Fruit fly (Drosophila melanogaster): ENCODE measurements around the gene CG10171.
A peak's percentile ranks its signal among the peaks of the same experiment; 100 is the strongest.

Gene CG10171

DNA sequence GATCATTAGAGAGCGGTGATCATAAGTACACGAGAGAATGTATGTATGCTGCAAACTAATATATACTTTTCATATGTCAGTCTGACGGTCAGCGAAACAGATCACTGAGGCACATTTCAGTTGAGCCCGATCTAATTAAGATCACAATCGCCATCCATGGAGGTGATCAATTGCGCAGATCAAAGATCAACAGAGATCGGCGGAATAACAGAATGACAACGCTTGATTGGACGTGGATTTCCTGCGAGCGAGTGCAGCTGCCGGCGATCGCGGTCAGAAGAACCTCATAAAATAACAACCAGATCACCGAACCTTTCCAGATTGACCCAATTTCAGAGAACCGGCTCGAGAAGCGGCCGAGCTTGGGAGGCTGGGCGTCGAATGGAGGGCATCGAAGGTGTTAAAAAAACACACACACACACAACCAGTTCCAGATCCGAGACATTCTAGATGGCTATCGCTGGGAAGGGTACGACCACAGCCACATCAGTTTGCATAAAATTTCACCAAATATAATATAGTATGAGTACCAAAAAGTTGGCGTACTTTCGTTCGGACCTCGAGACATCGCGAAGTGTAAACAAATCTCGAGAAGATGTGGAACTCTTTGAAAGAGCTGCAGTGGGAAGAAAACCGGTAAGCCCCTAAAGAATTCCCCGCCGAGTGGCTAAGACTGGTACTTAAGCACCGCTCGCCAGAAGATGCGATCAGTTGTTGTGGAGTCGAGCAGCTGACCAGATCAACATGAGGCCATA lies 5.5 kb downstream of the CG10171 start, which contains the start of gene ImpL1:
Gene ImpL1 (plus strand): TSS at position 705 of the 755 bp plus-strand sequence.
- TF ChIP-seq Hr83 (GFP tag; optimal IDR thresholded peaks at IDR 0.05; ENCODE audit: poor library complexity, severe bottlenecking) (no peak), Dif (GFP tag; optimal IDR thresholded peaks at IDR 0.05; ENCODE audit: partially characterized antibody) (no peak), brk (GFP tag; optimal IDR thresholded peaks at IDR 0.05) (no peak), CG9705 (GFP tag; optimal IDR thresholded peaks at IDR 0.05) (no peak), sage (GFP tag; optimal IDR thresholded peaks at IDR 0.05) (no peak), Hnf4 (GFP tag; optimal IDR thresholded peaks at IDR 0.05) (no peak), HLH106 (tag; optimal IDR thresholded peaks at IDR 0.05) (no peak), foxo (GFP tag; optimal IDR thresholded peaks at IDR 0.05) (no peak), Mio (GFP tag; optimal IDR thresholded peaks at IDR 0.05) (no peak)

DNA sequence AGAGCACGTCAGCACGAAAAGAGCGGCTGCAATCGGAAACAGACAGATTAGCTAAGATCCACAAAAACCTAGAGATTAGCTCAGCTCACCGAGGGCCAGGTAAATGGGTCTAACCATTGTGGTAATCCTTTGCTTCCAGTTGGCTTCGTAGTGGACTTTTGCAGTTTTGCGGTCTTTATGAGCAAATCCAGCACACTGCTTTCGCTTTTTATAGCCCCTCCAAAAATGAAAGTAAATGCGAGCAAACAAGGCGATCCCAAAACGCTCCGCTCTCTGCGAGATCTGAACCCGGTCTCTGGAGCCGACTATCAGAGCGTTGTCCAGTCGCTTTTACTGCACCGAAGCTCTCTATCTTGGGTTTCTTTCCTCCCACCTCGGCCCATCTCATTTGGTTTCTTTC lies 6.5 kb downstream of the CG10171 start, which contains the start of gene CG14107:
Gene CG14107 (minus strand): TSS at position 187 of the 400 bp plus-strand sequence.
- TF ChIP-seq Rel (GFP tag; optimal IDR thresholded peaks at IDR 0.05) (no peak), Rel (tag; optimal IDR thresholded peaks at IDR 0.05) (no peak), Hr78 (GFP tag; optimal IDR thresholded peaks at IDR 0.05) (no peak), N (GFP tag; optimal IDR thresholded peaks at IDR 0.05) (no peak), GATAd (GFP tag; optimal IDR thresholded peaks at IDR 0.05) (no peak), tai (GFP tag; optimal IDR thresholded peaks at IDR 0.05) (no peak), Myc (optimal IDR thresholded peaks at IDR 0.05) (no peak), sv (GFP tag; optimal IDR thresholded peaks at IDR 0.05) (no peak), ey (GFP tag; optimal IDR thresholded peaks at IDR 0.05) (no peak)

DNA sequence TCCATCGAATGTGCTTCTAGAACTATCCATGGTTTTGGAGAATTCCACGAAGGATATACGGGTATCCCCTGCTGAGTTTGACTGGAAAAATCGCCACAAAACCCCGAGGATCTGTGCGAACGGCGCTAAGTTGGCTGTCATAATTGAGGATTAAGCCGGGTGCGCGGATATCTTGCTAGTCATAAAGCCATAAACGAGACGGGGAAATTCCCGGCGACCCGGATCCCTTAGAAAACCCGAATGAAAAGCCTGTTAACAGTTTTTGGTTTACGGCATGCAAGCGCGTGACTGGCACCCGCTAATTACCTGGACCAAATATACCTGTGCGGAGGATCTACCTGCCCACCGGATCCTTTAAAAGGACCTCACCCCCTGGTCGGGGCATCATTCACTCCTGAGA lies 9.5 kb downstream of the CG10171 start, which contains the start of gene SNCF:
Gene SNCF (plus strand): TSS at position 382 of the 400 bp plus-strand sequence.
- TF ChIP-seq lola (GFP tag; optimal IDR thresholded peaks at IDR 0.05) (no peak), dsf (GFP tag; optimal IDR thresholded peaks at IDR 0.05; ENCODE audit: borderline replicate concordance) (no peak), Sp1 (GFP tag; optimal IDR thresholded peaks at IDR 0.05) (no peak), CrebA (GFP tag; optimal IDR thresholded peaks at IDR 0.05; ENCODE audit: borderline replicate concordance) (no peak)

DNA sequence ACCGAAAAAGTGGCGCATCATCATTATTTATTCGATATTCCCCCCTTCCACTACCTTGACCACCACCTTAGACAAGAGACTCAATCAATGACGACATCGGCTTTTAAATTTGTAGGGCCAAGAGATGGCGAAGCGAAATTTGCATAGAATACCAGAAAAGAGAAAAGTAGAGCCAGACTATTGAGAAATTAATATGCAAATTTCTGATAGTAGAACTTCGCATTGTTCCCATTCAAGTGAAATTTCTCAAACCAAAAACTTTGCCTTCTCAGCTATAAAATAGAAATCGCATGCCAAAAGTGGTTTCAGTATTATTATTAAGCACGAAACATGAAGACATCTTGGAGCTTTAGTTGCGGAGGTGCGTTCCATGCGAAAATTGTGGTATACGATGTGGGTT lies 10.1 kb downstream of the CG10171 start, which contains the start of gene CG14111:
Gene CG14111 (plus strand): TSS at position 301 of the 400 bp plus-strand sequence.
- no peak for TF ChIP-seq woc (GFP tag; optimal IDR thresholded peaks at IDR 0.05)
- TF ChIP-seq h (GFP tag; optimal IDR thresholded peaks at IDR 0.05), result no peak
- no peak for TF ChIP-seq pan (optimal IDR thresholded peaks at IDR 0.05)
- TF ChIP-seq foxo (GFP tag; optimal IDR thresholded peaks at IDR 0.05), result no peak
- TF ChIP-seq jim (GFP tag; optimal IDR thresholded peaks at IDR 0.05), result no peak
- no peak for TF ChIP-seq lola (GFP tag; optimal IDR thresholded peaks at IDR 0.05)
- TF ChIP-seq usp (GFP tag; optimal IDR thresholded peaks at IDR 0.05), result no peak
- no peak for TF ChIP-seq Jra (GFP tag; optimal IDR thresholded peaks at IDR 0.05)
- TF ChIP-seq Hr83 (GFP tag; optimal IDR thresholded peaks at IDR 0.05; ENCODE audit: poor library complexity, severe bottlenecking), result no peak
- no peak for TF ChIP-seq brk (GFP tag; optimal IDR thresholded peaks at IDR 0.05)
- TF ChIP-seq dmrt93B (GFP tag; optimal IDR thresholded peaks at IDR 0.05), result no peak
- TF ChIP-seq ey (GFP tag; optimal IDR thresholded peaks at IDR 0.05), result no peak
- TF ChIP-seq Dif (GFP tag; optimal IDR thresholded peaks at IDR 0.05; ENCODE audit: partially characterized antibody), result no peak
- no peak for TF ChIP-seq CG9705 (GFP tag; optimal IDR thresholded peaks at IDR 0.05)

DNA sequence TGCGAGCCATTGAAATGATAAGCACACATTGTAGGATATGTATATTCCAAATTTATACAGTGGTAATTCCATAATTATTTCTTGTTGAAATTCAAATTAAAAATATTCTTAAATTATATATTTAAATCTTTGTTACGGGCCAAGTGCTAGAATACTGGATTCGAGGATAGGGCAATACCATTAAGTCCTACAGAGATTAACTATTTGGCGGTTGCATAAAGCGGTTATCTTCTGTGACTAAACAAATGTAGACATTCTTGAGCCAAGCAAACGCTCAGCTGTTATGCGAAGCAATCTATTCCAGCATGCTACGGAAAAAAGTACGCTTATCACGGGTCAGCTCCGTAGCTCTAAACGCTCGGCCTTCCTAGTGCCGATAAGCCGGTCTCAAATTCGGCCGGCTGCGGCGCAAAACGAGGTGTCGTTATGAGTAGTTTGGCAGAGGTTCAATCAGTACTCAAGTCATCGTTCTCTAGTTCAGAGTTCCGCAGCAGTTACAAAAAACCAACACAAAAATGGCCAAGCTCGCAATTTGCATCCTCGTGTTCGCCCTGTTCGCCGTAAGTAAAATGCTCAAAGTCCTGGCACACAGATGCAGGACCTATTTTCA lies 31.5 kb downstream of the CG10171 start, which contains the start of gene Nplp2:
Gene Nplp2 (plus strand): TSS at position 293 of the 610 bp plus-strand sequence.
- TF ChIP-seq h (GFP tag; optimal IDR thresholded peaks at IDR 0.05) (peak; percentile 6), sage (GFP tag; optimal IDR thresholded peaks at IDR 0.05) (no peak), foxo (GFP tag; optimal IDR thresholded peaks at IDR 0.05) (peak in 1 of 2 experiments; percentile 17)

DNA sequence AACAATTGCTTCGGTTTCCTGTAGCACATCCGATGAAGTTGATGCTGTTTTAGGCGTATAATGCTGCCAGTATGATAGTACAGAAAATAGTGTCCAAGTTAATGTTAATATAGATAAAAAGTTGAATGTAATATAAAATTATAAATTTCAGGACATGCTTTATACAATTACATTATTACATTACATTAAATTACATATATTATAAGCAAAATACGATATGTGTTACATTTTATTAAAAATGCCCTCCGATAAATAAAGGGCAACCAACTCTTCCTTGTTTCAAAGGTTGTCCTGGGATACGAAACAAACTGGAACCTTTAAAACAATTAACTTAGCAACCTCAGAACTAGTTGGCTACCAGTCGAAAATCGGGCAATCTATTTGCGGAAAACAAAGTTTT lies 39.0 kb downstream of the CG10171 start, which contains the start of gene CG17687:
Gene CG17687 (plus strand): TSS at position 301 of the 400 bp plus-strand sequence.
- TF ChIP-seq Jra (GFP tag; optimal IDR thresholded peaks at IDR 0.05) (no peak), Vsx2 (GFP tag; optimal IDR thresholded peaks at IDR 0.05; ENCODE audit: partially characterized antibody) (no peak), fru (GFP tag; optimal IDR thresholded peaks at IDR 0.05) (no peak), Rel (GFP tag; optimal IDR thresholded peaks at IDR 0.05) (no peak), Rel (tag; optimal IDR thresholded peaks at IDR 0.05) (no peak), rgr (GFP tag; optimal IDR thresholded peaks at IDR 0.05) (no peak), Hr83 (GFP tag; optimal IDR thresholded peaks at IDR 0.05; ENCODE audit: poor library complexity, severe bottlenecking) (no peak), tai (GFP tag; optimal IDR thresholded peaks at IDR 0.05) (no peak), Abd-B (GFP tag; optimal IDR thresholded peaks at IDR 0.05) (no peak), woc (GFP tag; optimal IDR thresholded peaks at IDR 0.05) (no peak), N (GFP tag; optimal IDR thresholded peaks at IDR 0.05) (no peak), sv (GFP tag; optimal IDR thresholded peaks at IDR 0.05) (no peak), usp (GFP tag; optimal IDR thresholded peaks at IDR 0.05) (no peak), Sp1 (GFP tag; optimal IDR thresholded peaks at IDR 0.05) (no peak)

Measured in whole organism, wandering third instar larva.